Fruit fly (Drosophila melanogaster) ovary, adult (tissue): ENCODE data around the gene Spn100A.

ENCODE experiments used
- CG17801 ChIP-seq: fragments of 200-800 bp; optimal IDR thresholded peaks from 2 replicates; lab custom pipeline; 2019; ENCODE audit warnings: missing biosample characterization, mild to moderate bottlenecking, missing genetic modification characterization, moderate library complexity; ENCODE audit not compliant: partially characterized antibody

The Spn100A gene

DNA sequence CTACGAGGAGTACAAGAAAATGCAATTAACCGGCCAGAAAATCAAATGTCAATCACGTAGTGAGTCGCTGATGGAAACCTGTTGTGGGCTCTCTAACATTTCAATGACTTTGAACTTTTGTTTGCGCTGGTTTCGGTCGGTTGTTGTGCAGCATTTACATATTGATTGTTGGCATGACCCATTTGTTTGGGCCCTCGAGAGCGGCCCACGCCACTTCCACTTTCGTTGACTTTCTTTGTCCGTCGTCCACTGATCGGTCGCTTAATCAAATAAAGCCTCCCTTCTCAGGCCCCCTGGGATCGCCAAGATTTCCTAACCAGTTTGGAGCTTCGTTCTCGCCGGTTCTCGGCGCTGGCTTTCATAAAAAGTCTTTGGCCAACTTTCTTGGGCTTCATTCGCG lies at the start of gene Spn100A:
Spn100A (plus strand) TSS at position 392 of the 400 bp plus-strand sequence.
- TF ChIP-seq CG17801 (GFP tag; lab: Kevin White, UChicago) = no peak

dm6 chr3R:30643240-30643639 lies 47.2 kb upstream of the Spn100A start:
- TF ChIP-seq CG17801 (GFP tag; lab: Kevin White, UChicago) = no peak

DNA sequence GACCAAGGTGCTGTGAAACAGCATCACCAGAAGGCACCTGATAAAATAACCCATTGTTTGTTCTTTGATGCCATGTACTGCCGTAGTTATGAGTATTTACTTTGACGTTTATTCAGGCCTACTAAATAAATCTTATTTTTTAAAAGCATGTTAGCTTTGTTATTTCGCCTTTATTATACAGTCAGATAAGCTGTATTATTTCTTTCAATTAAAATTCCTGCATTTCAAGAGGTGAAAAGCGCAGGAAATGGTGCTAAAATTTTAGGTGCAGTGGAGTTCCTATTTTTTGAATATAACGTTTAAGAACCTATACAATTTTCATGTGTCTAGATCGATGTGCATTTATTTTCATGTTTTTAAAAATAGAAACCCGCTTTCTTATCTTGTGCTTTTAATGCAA lies 44.7 kb upstream of the Spn100A start, which contains the start of gene CG31013:
CG31013 (minus strand) TSS at position 101 of the 400 bp plus-strand sequence.
- TF ChIP-seq CG17801 (GFP tag; lab: Kevin White, UChicago) = no peak

- no peak for TF ChIP-seq CG17801 (GFP tag; lab: Kevin White, UChicago)
Measured at dm6 chr3R:30648451-30648850, 42.0 kb upstream of the Spn100A start, which contains the start of gene PH4alphaPV. Gene PH4alphaPV (minus strand): TSS chr3R:30648551.

- no peak for TF ChIP-seq CG17801 (GFP tag; lab: Kevin White, UChicago)
Measured at dm6 chr3R:30648851-30649250, 41.6 kb upstream of the Spn100A start, which contains the start of gene CG34432. Gene CG34432 (plus strand): TSS chr3R:30649151.

- no peak for TF ChIP-seq CG17801 (GFP tag; lab: Kevin White, UChicago)
Measured at dm6 chr3R:30649661-30650060, 40.8 kb upstream of the Spn100A start, which contains the start of gene CG34433. Gene CG34433 (plus strand): TSS chr3R:30649961.

DNA sequence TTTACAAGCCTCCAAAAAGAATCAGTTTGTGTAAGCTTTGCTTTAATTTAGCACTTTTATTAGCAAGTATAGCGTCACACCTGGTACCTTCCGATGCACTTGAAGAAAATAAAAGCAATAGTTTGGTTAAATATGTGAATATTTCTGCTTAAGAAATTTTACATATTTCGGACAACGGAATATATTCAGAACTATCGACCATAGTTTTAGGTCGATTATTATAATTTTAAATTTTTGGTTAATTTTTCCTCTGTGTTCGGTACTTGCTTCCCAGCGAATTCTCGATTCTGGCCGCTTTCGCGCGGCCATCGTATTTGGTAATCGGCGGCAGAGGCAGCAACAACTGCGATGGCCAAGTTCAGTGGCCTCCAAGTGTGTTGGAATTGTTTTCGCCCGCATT lies 789 bp upstream of the Spn100A start:
- TF ChIP-seq CG17801 (GFP tag; lab: Kevin White, UChicago) = no peak

DNA sequence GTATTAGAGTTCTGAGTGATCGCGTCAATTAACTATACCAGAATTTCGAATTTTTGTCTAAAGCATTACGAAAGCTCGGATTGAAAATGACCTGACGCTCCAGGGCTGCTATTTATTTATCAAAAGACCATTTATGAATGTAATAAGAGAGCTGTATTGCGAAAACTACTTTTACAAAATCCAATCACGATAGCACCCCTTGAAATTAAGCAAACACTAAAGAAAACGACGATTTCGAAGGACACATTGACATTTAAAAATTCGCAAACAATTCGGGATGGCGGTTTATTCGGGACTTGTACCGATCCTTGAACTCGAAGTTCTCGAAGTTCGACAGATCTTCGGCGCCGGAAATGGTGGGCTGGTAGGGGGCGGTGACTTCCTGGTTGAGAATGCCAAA lies 5.0 kb downstream of the Spn100A start, which contains the start of gene CG12069:
CG12069 (minus strand) TSS at position 101 of the 400 bp plus-strand sequence.
- no peak for TF ChIP-seq CG17801 (GFP tag; lab: Kevin White, UChicago)

DNA sequence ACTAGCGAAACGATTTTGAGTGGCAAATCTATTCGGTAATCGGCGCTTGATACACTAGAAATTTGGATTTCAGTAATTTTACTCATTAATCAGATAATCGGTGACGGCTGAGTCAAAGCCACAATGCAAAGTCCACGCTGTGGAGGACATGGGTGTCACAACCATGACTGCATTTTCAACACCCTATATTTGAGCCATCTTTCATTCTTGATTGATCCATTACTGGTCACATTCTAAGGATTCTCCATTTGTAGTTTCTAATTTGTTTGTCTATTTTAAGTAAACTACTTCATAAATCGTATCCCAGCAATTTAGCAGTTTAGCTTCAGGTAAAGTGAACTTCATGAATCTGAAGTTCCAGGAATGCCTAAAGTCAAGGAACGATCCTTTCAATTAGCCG lies 6.6 kb downstream of the Spn100A start, which contains the start of gene Pka-C2:
Pka-C2 (minus strand) TSS at position 101 of the 400 bp plus-strand sequence.
- no peak for TF ChIP-seq CG17801 (GFP tag; lab: Kevin White, UChicago)

dm6 chr3R:30699165-30699564 lies 8.7 kb downstream of the Spn100A start:
- no peak for TF ChIP-seq CG17801 (GFP tag; lab: Kevin White, UChicago)

dm6 chr3R:30706021-30706420 lies 15.6 kb downstream of the Spn100A start, which contains the start of gene CG31010:
Gene CG31010 (minus strand): TSS chr3R:30706121.
- no peak for TF ChIP-seq CG17801 (GFP tag; lab: Kevin White, UChicago)

dm6 chr3R:30709270-30709669 lies 18.8 kb downstream of the Spn100A start:
- no peak for TF ChIP-seq CG17801 (GFP tag; lab: Kevin White, UChicago)

DNA sequence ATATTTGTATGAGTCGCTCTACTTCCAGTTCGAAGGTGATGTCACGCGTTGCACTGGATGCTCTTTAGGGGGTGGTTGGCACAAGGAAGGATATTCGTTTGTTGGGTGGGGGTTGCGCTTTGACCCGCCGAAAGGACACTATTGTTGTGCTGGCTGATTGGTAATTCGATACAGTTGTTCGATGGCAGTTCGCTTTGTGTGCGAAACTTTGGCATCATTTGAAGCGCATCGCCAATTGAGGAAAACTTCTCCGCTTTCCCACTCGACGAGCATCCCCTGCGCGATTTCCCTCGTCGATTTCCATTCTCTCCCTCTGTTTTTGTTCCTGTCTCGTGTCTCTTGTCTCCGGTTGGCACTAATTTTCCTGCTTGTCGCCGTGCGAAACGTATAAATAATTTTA lies 20.0 kb downstream of the Spn100A start:
- TF ChIP-seq CG17801 (GFP tag; lab: Kevin White, UChicago) = no peak

DNA sequence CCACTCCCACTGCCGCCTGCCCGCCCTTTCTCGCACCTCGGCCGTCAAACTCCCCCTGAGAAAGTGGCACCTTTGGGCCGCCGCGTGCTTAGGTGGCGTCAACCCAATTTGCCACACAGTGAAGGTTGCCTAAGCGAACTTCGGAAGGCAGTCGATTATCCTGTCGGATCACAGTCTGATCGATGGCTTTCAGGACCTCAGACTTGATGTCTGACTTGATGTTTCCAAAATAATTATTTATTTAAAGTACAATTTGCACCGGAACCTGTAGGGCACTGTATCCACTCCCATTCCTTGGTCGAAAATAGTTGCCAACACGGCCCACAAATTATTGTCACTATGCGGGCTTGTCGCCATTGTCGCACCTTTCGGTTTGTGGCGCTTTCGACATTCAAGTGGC lies 24.0 kb downstream of the Spn100A start:
- no peak for TF ChIP-seq CG17801 (GFP tag; lab: Kevin White, UChicago)

- TF ChIP-seq CG17801 (GFP tag; lab: Kevin White, UChicago) = no peak
Measured at dm6 chr3R:30718442-30718841, 28.0 kb downstream of the Spn100A start.

DNA sequence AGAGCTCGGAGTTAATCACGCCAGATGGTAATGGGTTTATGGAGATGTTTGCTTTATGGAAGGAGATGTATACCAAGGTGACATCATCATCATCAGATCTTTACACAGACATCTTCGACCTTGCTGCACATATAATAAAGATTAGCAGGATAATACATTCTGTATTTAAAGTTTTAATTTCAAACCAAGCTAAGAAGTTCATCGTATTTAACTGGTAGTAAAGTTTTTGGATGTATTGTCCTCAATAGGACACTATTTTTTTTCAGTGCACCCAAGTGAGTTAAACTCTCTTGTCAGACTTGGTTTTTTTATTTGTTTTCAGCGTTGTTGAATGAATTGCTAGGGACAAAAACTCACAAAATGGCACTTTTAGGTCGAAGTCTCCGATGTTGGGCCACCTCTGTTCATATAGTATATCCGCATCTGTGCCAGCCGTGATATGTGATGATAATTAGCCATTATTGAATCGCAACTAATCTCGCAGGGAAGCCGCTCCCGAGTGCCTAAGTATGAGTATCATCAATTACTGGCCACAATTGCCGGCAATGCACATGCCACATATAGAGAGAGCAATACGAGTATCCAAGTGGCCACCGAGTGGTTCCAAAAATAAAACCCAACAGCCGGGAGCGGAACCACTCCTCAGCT lies 30.9 kb downstream of the Spn100A start:
- no peak for TF ChIP-seq CG17801 (GFP tag; lab: Kevin White, UChicago)
